Worm (Caenorhabditis elegans) whole organism, L4 larva: ENCODE data around the gene C13A2.12.

Experiments used
- D1046.2 ChIP-seq: fragments of 200-800 bp; sonication (Bioruptor generic); IDR thresholded peaks from 2 replicates; pipeline ENCODE4 v1.3.6; 2022; ENCODE audit warnings: missing genetic modification characterization, missing compliant biosample characterization
- T20F7.1 ChIP-seq: fragments of 200-800 bp; sonication (Bioruptor generic); optimal IDR thresholded peaks from 2 replicates; lab custom pipeline; 2018; ENCODE audit warnings: mild to moderate bottlenecking, missing genetic modification characterization, missing compliant biosample characterization
- Y105C5A.15 ChIP-seq: fragments of 200-800 bp; sonication (Bioruptor generic); IDR thresholded peaks from 2 replicates; pipeline ENCODE4 v1.3.6; 2022; ENCODE audit warnings: missing genetic modification characterization, missing compliant biosample characterization
- ZK337.2 ChIP-seq: fragments of 200-800 bp; sonication (Bioruptor generic); IDR thresholded peaks from 2 replicates; pipeline ENCODE4 v1.3.6; 2022; ENCODE audit warnings: missing genetic modification reagents, missing genetic modification characterization, missing compliant biosample characterization
- aha-1 ChIP-seq: fragments of 150-350 bp; peaks from one replicate; lab custom pipeline; 2014; ENCODE audit warnings: missing biosample characterization, missing genetic modification characterization
- aly-2 ChIP-seq: sonication (generic microtip); optimal IDR thresholded peaks from 2 replicates; lab custom pipeline; 2018; ENCODE audit warnings: missing biosample characterization, missing genetic modification characterization
- ama-1 ChIP-seq: fragments of 150-350 bp; optimal IDR thresholded peaks from 2 replicates; lab custom pipeline; 2014; ENCODE audit warnings: inconsistent platforms, mixed read lengths
- ceh-20 ChIP-seq: fragments of 200-800 bp; sonication (Bioruptor generic); IDR thresholded peaks from 2 replicates; pipeline ENCODE4 v1.3.6; 2022; ENCODE audit warnings: missing genetic modification reagents, missing genetic modification characterization, missing compliant biosample characterization
- ceh-28 ChIP-seq: fragments of 150-350 bp; optimal IDR thresholded peaks from 2 replicates; lab custom pipeline; 2014; ENCODE audit warnings: missing biosample characterization, missing genetic modification reagents, missing genetic modification characterization
- ceh-62 ChIP-seq: sonication (generic microtip); optimal IDR thresholded peaks from 2 replicates; lab custom pipeline; 2017; ENCODE audit warnings: missing biosample characterization, missing genetic modification characterization
- ctbp-1 ChIP-seq: fragments of 200-800 bp; sonication (Bioruptor generic); IDR thresholded peaks from 2 replicates; pipeline ENCODE4 v1.3.6; 2022; ENCODE audit warnings: missing genetic modification reagents, missing genetic modification characterization, missing compliant biosample characterization
- daf-8 ChIP-seq: fragments of 200-800 bp; sonication (Bioruptor generic); IDR thresholded peaks from 2 replicates; pipeline ENCODE4 v1.3.6; 2022; ENCODE audit warnings: missing genetic modification characterization, missing compliant biosample characterization
- dmd-6 ChIP-seq: fragments of 200-800 bp; sonication (Bioruptor generic); IDR thresholded peaks from 2 replicates; pipeline ENCODE4 v1.3.6; 2022; ENCODE audit warnings: missing genetic modification reagents, missing genetic modification characterization, missing compliant biosample characterization
- dmd-9 ChIP-seq: fragments of 200-800 bp; sonication (Bioruptor generic); IDR thresholded peaks from 2 replicates; pipeline ENCODE4 v1.3.6; 2022; ENCODE audit warnings: missing genetic modification reagents, missing genetic modification characterization, missing compliant biosample characterization
- dve-1 ChIP-seq: sonication (generic microtip); optimal IDR thresholded peaks from 2 replicates; lab custom pipeline; 2017; ENCODE audit warnings: antibody characterized with exemption, mild to moderate bottlenecking, missing genetic modification characterization, missing compliant biosample characterization; ENCODE audit not compliant: insufficient read depth
- egl-43 ChIP-seq: fragments of 200-800 bp; sonication (Bioruptor generic); IDR thresholded peaks from 2 replicates; pipeline ENCODE4 v1.3.6; 2022; ENCODE audit warnings: missing genetic modification reagents, missing genetic modification characterization, missing compliant biosample characterization
- fos-1 ChIP-seq: fragments of 150-350 bp; optimal IDR thresholded peaks from 2 replicates; lab custom pipeline; 2014; ENCODE audit warnings: missing biosample characterization, missing genetic modification characterization
- gei-8 ChIP-seq: fragments of 200-800 bp; sonication (Bioruptor generic); optimal IDR thresholded peaks from 2 replicates; lab custom pipeline; 2018; ENCODE audit warnings: mild to moderate bottlenecking, missing genetic modification characterization, missing compliant biosample characterization
- hlh-11 ChIP-seq: fragments of 200-800 bp; sonication (Bioruptor generic); optimal IDR thresholded peaks from 2 replicates; lab custom pipeline; 2018; ENCODE audit warnings: mild to moderate bottlenecking, missing genetic modification characterization, missing compliant biosample characterization
- hlh-30 ChIP-seq: sonication (generic microtip); optimal IDR thresholded peaks from 2 replicates; lab custom pipeline; 2017; ENCODE audit warnings: antibody characterized with exemption, mild to moderate bottlenecking, missing genetic modification characterization, missing compliant biosample characterization; ENCODE audit not compliant: insufficient read depth
- jun-1 ChIP-seq: fragments of 150-350 bp; optimal IDR thresholded peaks from 2 replicates; lab custom pipeline; 2014; ENCODE audit warnings: missing biosample characterization, missing genetic modification reagents, missing genetic modification characterization
- lim-7 ChIP-seq: fragments of 200-800 bp; sonication (Bioruptor generic); IDR thresholded peaks from 2 replicates; pipeline ENCODE4 v1.3.6; 2022; ENCODE audit warnings: missing genetic modification characterization, missing compliant biosample characterization
- lin-29 ChIP-seq: fragments of 200-800 bp; sonication (Bioruptor generic); IDR thresholded peaks from 2 replicates; pipeline ENCODE4 v1.3.6; 2022; ENCODE audit warnings: missing genetic modification reagents, missing genetic modification characterization, missing compliant biosample characterization
- lin-38 ChIP-seq: fragments of 200-800 bp; sonication (Bioruptor generic); IDR thresholded peaks from 2 replicates; pipeline ENCODE4 v1.3.6; 2022; ENCODE audit warnings: missing genetic modification reagents, missing genetic modification characterization, missing compliant biosample characterization
- mdl-1 ChIP-seq, 2 experiments: fragments of 150-350 bp in 1 of 2; sonication (generic microtip) in 1 of 2; optimal IDR thresholded peaks; 2 replicates each; lab custom pipeline; 2014 to 2017; ENCODE audit warnings: missing biosample characterization in 2 of 2, missing genetic modification characterization in 2 of 2
- mdt-29 ChIP-seq: fragments of 200-800 bp; sonication (Bioruptor generic); IDR thresholded peaks from 2 replicates; pipeline ENCODE4 v1.3.6; 2022; ENCODE audit warnings: missing genetic modification reagents, missing genetic modification characterization, missing compliant biosample characterization
- mes-2 ChIP-seq: sonication (generic microtip); optimal IDR thresholded peaks from 2 replicates; lab custom pipeline; 2016; ENCODE audit warnings: missing genotype, mild to moderate bottlenecking, missing genetic modification characterization, missing compliant biosample characterization; ENCODE audit not compliant: poor library complexity, severe bottlenecking
- mxl-2 ChIP-seq: fragments of 200-800 bp; sonication (Bioruptor generic); conservative IDR thresholded peaks from 2 replicates; pipeline ENCODE4 v1.3.6; 2022; ENCODE audit warnings: missing genetic modification reagents, missing genetic modification characterization, missing compliant biosample characterization
- mxl-3 ChIP-seq: fragments of 200-800 bp; sonication (Bioruptor generic); optimal IDR thresholded peaks from 2 replicates; lab custom pipeline; 2018; ENCODE audit warnings: mild to moderate bottlenecking, missing genetic modification characterization, missing compliant biosample characterization
- nhr-10 ChIP-seq: fragments of 150-350 bp; optimal IDR thresholded peaks from 2 replicates; lab custom pipeline; 2014; ENCODE audit warnings: missing biosample characterization, missing genetic modification characterization
- nhr-102 ChIP-seq: sonication (generic microtip); optimal IDR thresholded peaks from 2 replicates; lab custom pipeline; 2016; ENCODE audit warnings: mild to moderate bottlenecking, missing genetic modification characterization, moderate library complexity, missing compliant biosample characterization
- nhr-11 ChIP-seq: fragments of 150-350 bp; optimal IDR thresholded peaks from 2 replicates; lab custom pipeline; 2014; ENCODE audit warnings: missing biosample characterization, missing genetic modification characterization
- nhr-25 ChIP-seq: sonication (generic microtip); optimal IDR thresholded peaks from 2 replicates; lab custom pipeline; 2017; ENCODE audit warnings: missing genetic modification characterization, mild to moderate bottlenecking, missing compliant biosample characterization, antibody characterized with exemption, moderate library complexity, borderline replicate concordance; ENCODE audit not compliant: insufficient read depth
- pha-4 ChIP-seq, 2 experiments: fragments of 150-350 bp in 1 of 2; fragments of 200-800 bp in 1 of 2; sonication (Bioruptor generic) in 1 of 2; IDR thresholded peaks in 1 of 2; optimal IDR thresholded peaks in 1 of 2; 2 replicates each; pipeline versions ENCODE4 v1.3.6 to Lab custom; 2014 to 2022; ENCODE audit warnings: missing genetic modification characterization in 2 of 2, missing genetic modification reagents in 2 of 2, missing biosample characterization in 1 of 2, missing compliant biosample characterization in 1 of 2
- php-3 ChIP-seq: fragments of 200-800 bp; sonication (Bioruptor generic); IDR thresholded peaks from 2 replicates; pipeline ENCODE4 v1.3.6; 2022; ENCODE audit warnings: missing genetic modification reagents, missing genetic modification characterization, missing compliant biosample characterization
- set-16 ChIP-seq: fragments of 200-800 bp; sonication (Bioruptor generic); IDR thresholded peaks from 2 replicates; pipeline ENCODE4 v1.3.6; 2022; ENCODE audit warnings: missing genetic modification reagents, missing genetic modification characterization, missing compliant biosample characterization
- skn-1 ChIP-seq: fragments of 150-350 bp; optimal IDR thresholded peaks from 2 replicates; lab custom pipeline; 2014; ENCODE audit warnings: missing biosample characterization, missing genetic modification characterization
- snpc-4 ChIP-seq: fragments of 150-350 bp; optimal IDR thresholded peaks from 2 replicates; lab custom pipeline; 2014; ENCODE audit warnings: missing biosample characterization, missing genetic modification characterization
- tag-97 ChIP-seq: fragments of 200-800 bp; sonication (Bioruptor generic); IDR thresholded peaks from 2 replicates; pipeline ENCODE4 v1.3.6; 2022; ENCODE audit warnings: missing genetic modification characterization, missing compliant biosample characterization
- unc-130 ChIP-seq: sonication (generic microtip); optimal IDR thresholded peaks from 2 replicates; lab custom pipeline; 2016; ENCODE audit warnings: missing genetic modification reagents, missing genetic modification characterization, missing compliant biosample characterization
- unc-39 ChIP-seq: sonication (generic microtip); optimal IDR thresholded peaks from 2 replicates; lab custom pipeline; 2017; ENCODE audit warnings: missing biosample characterization, missing genetic modification characterization
- unc-62 ChIP-seq, 3 experiments: fragments of 150-350 bp in 1 of 3; sonication (generic microtip); optimal IDR thresholded peaks in 2 of 3; peaks in 1 of 3; 1 replicate in 1 of 3; 2 replicates in 2 of 3; lab custom pipeline; 2014 to 2017; ENCODE audit warnings: missing biosample characterization in 3 of 3, missing genetic modification characterization in 3 of 3, missing genetic modification reagents in 3 of 3, missing genotype in 1 of 3
- zag-1 ChIP-seq: fragments of 150-350 bp; optimal IDR thresholded peaks from 2 replicates; lab custom pipeline; 2014; ENCODE audit warnings: missing biosample characterization, missing genetic modification characterization
- ztf-7 ChIP-seq: fragments of 150-350 bp; optimal IDR thresholded peaks from 2 replicates; lab custom pipeline; 2014; ENCODE audit warnings: missing biosample characterization, missing genetic modification characterization

C13A2.12 gene

DNA sequence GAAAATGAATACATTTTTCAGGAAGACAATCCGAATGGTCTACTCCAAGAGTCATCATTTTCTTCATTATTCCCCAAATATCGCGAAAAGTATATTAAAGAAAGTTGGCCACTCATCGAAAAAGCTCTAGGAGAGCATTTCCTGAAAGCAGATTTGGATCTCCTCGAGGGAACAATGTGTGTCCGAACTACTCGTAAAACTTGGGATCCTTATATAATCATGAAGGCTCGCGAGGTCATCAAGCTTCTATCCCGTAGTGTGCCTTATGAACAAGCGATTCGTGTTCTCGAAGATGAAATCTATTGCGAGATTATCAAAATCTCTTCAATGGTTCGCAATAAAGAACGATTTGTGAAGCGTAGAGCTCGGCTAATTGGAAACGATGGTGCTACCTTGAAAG lies 27.5 kb upstream of the C13A2.12 start:
- peak; percentile 95 for TF ChIP-seq aha-1 (tag; lab: Kevin White, UChicago)
- TF ChIP-seq dve-1 (tag; lab: Kevin White, UChicago) = no peak
- no peak for TF ChIP-seq D1046.2 (GFP tag; lab: Robert Waterston, UW)
- TF ChIP-seq T20F7.1 (GFP tag; lab: Kevin White, UChicago) = no peak
- TF ChIP-seq, all 104 proteins: peak for 1

DNA sequence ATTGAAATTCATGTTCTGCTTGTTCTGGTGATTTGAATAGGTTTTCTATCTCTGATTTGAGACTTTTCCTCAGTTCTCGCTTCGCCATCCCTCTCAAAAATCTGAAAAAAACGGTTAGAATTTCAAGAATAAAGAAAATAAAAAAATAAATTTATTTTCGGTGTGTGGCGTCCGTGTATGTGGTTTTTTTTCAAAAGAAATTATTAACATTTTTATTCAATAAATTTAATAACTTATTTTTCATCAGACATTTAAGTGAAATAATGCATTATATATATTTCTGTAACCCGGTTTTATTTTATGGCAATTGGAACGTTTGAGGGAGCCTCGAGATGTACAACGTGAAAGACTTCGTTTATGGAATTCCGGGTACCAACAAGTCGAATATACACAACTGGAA lies 24.3 kb upstream of the C13A2.12 start, which contains the start of gene C05C8.5:
C05C8.5 (minus strand) TSS at position 101 of the 400 bp plus-strand sequence.
- TF ChIP-seq nhr-10 (tag; lab: Kevin White, UChicago) (no peak), ama-1 (lab: Kevin White, UChicago) (no peak), ZK337.2 (GFP tag; lab: Robert Waterston, UW) (no peak), dmd-9 (no peak), jun-1 (tag; lab: Kevin White, UChicago) (no peak), php-3 (no peak), skn-1 (tag; lab: Kevin White, UChicago) (no peak), hlh-11 (tag; lab: Kevin White, UChicago) (no peak), mdl-1 (tag; optimal IDR thresholded peaks at IDR 0.05; lab: Kevin White, UChicago) (no peak), mxl-3 (GFP tag; lab: Kevin White, UChicago) (no peak), unc-39 (no peak), set-16 (GFP tag; lab: Robert Waterston, UW) (no peak), unc-130 (GFP tag; lab: Kevin White, UChicago) (no peak), lim-7 (GFP tag; lab: Robert Waterston, UW) (no peak), dve-1 (tag; lab: Kevin White, UChicago) (no peak)
- TF ChIP-seq, all 104 proteins: peak for 0

DNA sequence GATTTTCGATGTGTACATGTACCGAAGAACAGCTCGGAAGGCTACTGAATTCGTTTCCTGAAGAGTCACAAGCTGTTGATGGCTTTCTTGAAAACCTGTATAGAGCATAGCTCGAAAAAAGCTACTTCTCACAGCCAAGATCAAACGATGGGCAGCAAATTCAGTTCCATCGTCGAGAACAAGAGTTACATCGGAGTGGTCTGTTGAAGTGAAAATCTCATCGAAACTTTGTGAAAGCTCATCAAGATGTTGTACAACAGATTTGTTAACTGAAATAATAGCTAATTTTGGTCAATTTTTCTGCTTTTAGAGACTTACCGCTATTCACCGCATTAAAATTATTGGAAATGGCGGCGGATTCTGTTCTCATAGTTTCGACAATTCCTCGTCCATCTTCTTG lies 22.4 kb upstream of the C13A2.12 start:
- no peak for TF ChIP-seq gei-8 (GFP tag; lab: Kevin White, UChicago)
- TF ChIP-seq zag-1 (tag; lab: Kevin White, UChicago) = no peak
- TF ChIP-seq mxl-3 (GFP tag; lab: Kevin White, UChicago) = no peak
- peak; percentile 54 for TF ChIP-seq aha-1 (tag; lab: Kevin White, UChicago)
- TF ChIP-seq mdt-29 (GFP tag; lab: Robert Waterston, UW) = no peak

DNA sequence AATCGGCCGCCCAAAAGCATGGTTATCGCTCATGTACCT lies 22.2 kb upstream of the C13A2.12 start, which contains the start of gene hpo-9:
hpo-9 (minus strand) TSS at position 37 of the 39 bp plus-strand sequence.
- TF ChIP-seq mxl-3 (GFP tag; lab: Kevin White, UChicago) (no peak), ctbp-1 (GFP tag; lab: Robert Waterston, UW) (no peak), lin-29 (GFP tag; lab: Robert Waterston, UW) (no peak), unc-39 (no peak), daf-8 (GFP tag; lab: Robert Waterston, UW) (no peak), unc-62 (GFP tag; optimal IDR thresholded peaks at IDR 0.05 in 1 of 2; lab: Kevin White, UChicago) (no peak), unc-62 (tag; optimal IDR thresholded peaks at IDR 0.05; lab: Kevin White, UChicago) (no peak), ceh-20 (GFP tag; lab: Robert Waterston, UW) (no peak), lin-38 (GFP tag; lab: Robert Waterston, UW) (no peak), nhr-11 (tag; lab: Kevin White, UChicago) (no peak), hlh-11 (tag; lab: Kevin White, UChicago) (no peak), hlh-30 (tag; lab: Kevin White, UChicago) (no peak), dmd-6 (GFP tag; lab: Robert Waterston, UW) (no peak), Y105C5A.15 (GFP tag; lab: Robert Waterston, UW) (no peak), nhr-25 (no peak), mes-2 (no peak)

DNA sequence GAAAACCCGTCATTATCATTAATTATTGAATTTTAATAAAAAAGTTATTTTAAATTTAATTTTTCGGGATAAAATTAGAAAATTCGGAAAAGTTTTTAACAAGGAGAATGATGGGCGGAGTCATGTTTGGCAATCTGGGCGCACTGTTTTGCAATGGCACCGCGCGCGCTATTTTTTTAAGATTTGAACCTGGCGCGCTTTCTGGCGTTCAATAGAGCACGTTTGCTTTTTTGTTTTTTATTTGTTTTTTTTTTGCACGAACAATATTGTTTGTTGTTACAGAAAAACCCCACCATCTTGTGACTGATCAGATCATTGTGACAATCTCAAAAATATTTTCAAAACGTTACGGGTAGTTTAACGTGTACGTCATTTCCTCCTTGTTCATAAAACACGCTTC lies 21.9 kb upstream of the C13A2.12 start, which contains the start of gene hyls-1:
hyls-1 (plus strand) TSS at position 249 of the 400 bp plus-strand sequence.
- TF ChIP-seq Y105C5A.15 (GFP tag; lab: Robert Waterston, UW) (no peak), jun-1 (tag; lab: Kevin White, UChicago) (no peak), lin-29 (GFP tag; lab: Robert Waterston, UW) (peak; percentile 67; the same call in 1 of the 2 replicates), ama-1 (lab: Kevin White, UChicago) (peak; percentile 27), skn-1 (tag; lab: Kevin White, UChicago) (no peak), pha-4 (GFP tag; IDR thresholded peaks at IDR 0.05; lab: Robert Waterston, UW) (no peak), pha-4 (tag; optimal IDR thresholded peaks at IDR 0.05; lab: Kevin White, UChicago) (peak; percentile 75), mxl-2 (GFP tag; lab: Robert Waterston, UW) (no peak), tag-97 (no peak), ceh-28 (tag; lab: Kevin White, UChicago) (no peak), ctbp-1 (GFP tag; lab: Robert Waterston, UW) (no peak), fos-1 (tag; lab: Kevin White, UChicago) (no peak), ceh-62 (tag; lab: Kevin White, UChicago) (no peak), snpc-4 (no peak), T20F7.1 (GFP tag; lab: Kevin White, UChicago) (no peak), egl-43 (GFP tag; lab: Robert Waterston, UW) (no peak), ztf-7 (tag; lab: Kevin White, UChicago) (no peak), nhr-102 (tag; lab: Kevin White, UChicago) (peak; percentile 70), aly-2 (tag; lab: Kevin White, UChicago) (no peak)
